Fruit fly (Drosophila melanogaster) Kc167 (cell line): ENCODE results near the gene CG8838.

Experiments used
- Myc ChIP-seq: fragments of >200 bp; optimal IDR thresholded peaks from 2 replicates; lab custom pipeline; 2017; ENCODE audit warnings: missing external identifiers
- Sin3A ChIP-seq: fragments of >200 bp; optimal IDR thresholded peaks from 2 replicates; lab custom pipeline; 2018; ENCODE audit warnings: missing external identifiers
- h ChIP-seq: fragments of >200 bp; optimal IDR thresholded peaks from 3 replicates; lab custom pipeline; 2018; ENCODE audit warnings: missing external identifiers
- insv ChIP-seq: fragments of >200 bp; optimal IDR thresholded peaks from 3 replicates; lab custom pipeline; 2018; ENCODE audit warnings: missing external identifiers
- psq ChIP-seq: fragments of >200 bp; optimal IDR thresholded peaks from 2 replicates; lab custom pipeline; 2017; ENCODE audit warnings: missing external identifiers
- ttk ChIP-seq: sonication (Bioruptor generic); optimal IDR thresholded peaks from 2 replicates; lab custom pipeline; 2017; ENCODE audit warnings: missing external identifiers

CG8838 gene

dm6 chr2L:3366043-3366679, 8.7 kb downstream of the CG8838 start:
- TF ChIP-seq Sin3A (lab: Kevin White, UChicago), result no peak
- TF ChIP-seq psq, result no peak
- no peak for TF ChIP-seq h (lab: Kevin White, UChicago)
- no peak for TF ChIP-seq insv
- TF ChIP-seq ttk (lab: Kevin White, UChicago), result no peak

dm6 chr2L:3368425-3368824, 11.0 kb downstream of the CG8838 start:
- TF ChIP-seq h (lab: Kevin White, UChicago) (no peak), insv (no peak), ttk (lab: Kevin White, UChicago) (no peak), psq (no peak), Sin3A (lab: Kevin White, UChicago) (no peak), Myc (lab: Kevin White, UChicago) (no peak)

- TF ChIP-seq Myc (lab: Kevin White, UChicago) (no peak), insv (no peak), h (lab: Kevin White, UChicago) (no peak), ttk (lab: Kevin White, UChicago) (no peak), Sin3A (lab: Kevin White, UChicago) (no peak), psq (no peak)
Measured at dm6 chr2L:3369083-3369653, 11.7 kb downstream of the CG8838 start.

- TF ChIP-seq h (lab: Kevin White, UChicago), result no peak
- no peak for TF ChIP-seq insv
- no peak for TF ChIP-seq Myc (lab: Kevin White, UChicago)
- TF ChIP-seq psq, result no peak
- TF ChIP-seq ttk (lab: Kevin White, UChicago), result no peak
- TF ChIP-seq Sin3A (lab: Kevin White, UChicago), result no peak
Measured at dm6 chr2L:3369822-3370221, 12.4 kb downstream of the CG8838 start.

- no peak for TF ChIP-seq insv
- TF ChIP-seq psq, result no peak
- no peak for TF ChIP-seq Myc (lab: Kevin White, UChicago)
Measured at dm6 chr2L:3370920-3371319, 13.5 kb downstream of the CG8838 start.

- TF ChIP-seq Sin3A (lab: Kevin White, UChicago) (no peak), h (lab: Kevin White, UChicago) (no peak), Myc (lab: Kevin White, UChicago) (no peak), psq (no peak), insv (no peak), ttk (lab: Kevin White, UChicago) (no peak)
Measured at dm6 chr2L:3371340-3371739, 13.9 kb downstream of the CG8838 start.

- TF ChIP-seq h (lab: Kevin White, UChicago) (no peak), psq (no peak), ttk (lab: Kevin White, UChicago) (no peak), Sin3A (lab: Kevin White, UChicago) (no peak), Myc (lab: Kevin White, UChicago) (no peak), insv (no peak)
Measured at dm6 chr2L:3371776-3372383, 14.4 kb downstream of the CG8838 start.

- no peak for TF ChIP-seq Sin3A (lab: Kevin White, UChicago)
- TF ChIP-seq Myc (lab: Kevin White, UChicago), result no peak
- TF ChIP-seq h (lab: Kevin White, UChicago), result no peak
- no peak for TF ChIP-seq insv
- TF ChIP-seq ttk (lab: Kevin White, UChicago), result no peak
- TF ChIP-seq psq, result no peak
Measured at dm6 chr2L:3372483-3372929, 15.1 kb downstream of the CG8838 start.

- TF ChIP-seq ttk (lab: Kevin White, UChicago) (no peak), insv (no peak), Sin3A (lab: Kevin White, UChicago) (no peak), psq (no peak), h (lab: Kevin White, UChicago) (no peak), Myc (lab: Kevin White, UChicago) (no peak)
Measured at dm6 chr2L:3373242-3373641, 15.8 kb downstream of the CG8838 start, which contains the start of gene GramD1B. TSS of gene GramD1B (minus strand) at chr2L:3373372.

dm6 chr2L:3375611-3376010, 18.2 kb downstream of the CG8838 start, which contains the start of gene CG15412:
TSS of gene CG15412 (minus strand) at chr2L:3375711.
- TF ChIP-seq ttk (lab: Kevin White, UChicago) (no peak), psq (no peak)

- TF ChIP-seq psq (no peak), Sin3A (lab: Kevin White, UChicago) (no peak), h (lab: Kevin White, UChicago) (no peak), ttk (lab: Kevin White, UChicago) (no peak), Myc (lab: Kevin White, UChicago) (no peak), insv (no peak)
Measured at dm6 chr2L:3376684-3377086, 19.2 kb downstream of the CG8838 start, which contains the start of the genes CG9662 and Ptpa. TSS of gene CG9662 (minus strand) at chr2L:3376737. TSS of gene Ptpa (plus strand) at chr2L:3377002.

- TF ChIP-seq insv (no peak), psq (no peak), ttk (lab: Kevin White, UChicago) (no peak), Sin3A (lab: Kevin White, UChicago) (no peak), h (lab: Kevin White, UChicago) (no peak), Myc (lab: Kevin White, UChicago) (no peak)
Measured at dm6 chr2L:3387643-3388042, 30.2 kb downstream of the CG8838 start, which contains the start of gene Sfp23F. TSS of gene Sfp23F (minus strand) at chr2L:3387743.
